Worm (Caenorhabditis elegans) whole organism, late embryonic: ENCODE measurements around the gene R03G8.6.

ENCODE experiments used
- C08G9.2 ChIP-seq: sonication (generic microtip); optimal IDR thresholded peaks from 2 replicates; lab custom pipeline; 2016; ENCODE audit warnings: mild to moderate bottlenecking, missing genetic modification characterization, moderate library complexity, missing compliant biosample characterization
- C38D4.7 ChIP-seq: fragments of 200-800 bp; sonication (Bioruptor generic); optimal IDR thresholded peaks from 2 replicates; lab custom pipeline; 2018; ENCODE audit warnings: mild to moderate bottlenecking, missing genetic modification characterization, moderate library complexity, missing compliant biosample characterization
- F13H6.1 ChIP-seq: sonication (generic microtip); optimal IDR thresholded peaks from 2 replicates; lab custom pipeline; 2016; ENCODE audit warnings: missing genetic modification characterization, missing compliant biosample characterization
- Y22D7AL.16 ChIP-seq: sonication (generic microtip); optimal IDR thresholded peaks from 2 replicates; lab custom pipeline; 2016; ENCODE audit warnings: missing genetic modification characterization, missing compliant biosample characterization
- ama-1 ChIP-seq: fragments of 150-350 bp; optimal IDR thresholded peaks from 2 replicates; lab custom pipeline; 2014
- ceh-2 ChIP-seq: sonication (generic microtip); optimal IDR thresholded peaks from 2 replicates; lab custom pipeline; 2016; ENCODE audit warnings: missing genotype, missing genetic modification characterization, missing compliant biosample characterization
- ceh-22 ChIP-seq: sonication (generic microtip); optimal IDR thresholded peaks from 2 replicates; lab custom pipeline; 2017; ENCODE audit warnings: missing biosample characterization, missing genetic modification characterization
- ceh-24 ChIP-seq: sonication (generic microtip); optimal IDR thresholded peaks from 2 replicates; lab custom pipeline; 2016; ENCODE audit warnings: mild to moderate bottlenecking, missing genetic modification characterization, missing compliant biosample characterization
- ceh-30 ChIP-seq: fragments of 150-350 bp; optimal IDR thresholded peaks from 2 replicates; lab custom pipeline; 2014; ENCODE audit warnings: missing biosample characterization, missing genetic modification characterization
- ceh-31 ChIP-seq: sonication (generic microtip); optimal IDR thresholded peaks from 2 replicates; lab custom pipeline; 2016; ENCODE audit warnings: missing genetic modification characterization, missing compliant biosample characterization
- ceh-34 ChIP-seq: sonication (generic microtip); optimal IDR thresholded peaks from 2 replicates; lab custom pipeline; 2016; ENCODE audit warnings: mild to moderate bottlenecking, missing genetic modification characterization, missing compliant biosample characterization
- ceh-48 ChIP-seq: sonication (generic microtip); optimal IDR thresholded peaks from 2 replicates; lab custom pipeline; 2016; ENCODE audit warnings: missing genetic modification characterization, inconsistent platforms, missing compliant biosample characterization
- dmd-4 ChIP-seq: sonication (generic microtip); optimal IDR thresholded peaks from 2 replicates; lab custom pipeline; 2016; ENCODE audit warnings: borderline replicate concordance, missing genetic modification characterization, missing compliant biosample characterization
- dve-1 ChIP-seq: sonication (generic microtip); optimal IDR thresholded peaks from 2 replicates; lab custom pipeline; 2017; ENCODE audit warnings: antibody characterized with exemption, mild to moderate bottlenecking, missing genetic modification characterization, missing compliant biosample characterization
- elt-2 ChIP-seq: sonication (generic microtip); optimal IDR thresholded peaks from 2 replicates; lab custom pipeline; 2016; ENCODE audit warnings: missing genetic modification reagents, missing genetic modification characterization, missing compliant biosample characterization
- elt-4 ChIP-seq: sonication (generic microtip); optimal IDR thresholded peaks from 2 replicates; lab custom pipeline; 2016; ENCODE audit warnings: missing genetic modification characterization, missing compliant biosample characterization
- ets-4 ChIP-seq: sonication (generic microtip); optimal IDR thresholded peaks from 2 replicates; lab custom pipeline; 2016; ENCODE audit warnings: missing genetic modification characterization, missing compliant biosample characterization
- eyg-1 ChIP-seq: sonication (generic microtip); optimal IDR thresholded peaks from 2 replicates; lab custom pipeline; 2016; ENCODE audit warnings: missing genotype, missing genetic modification characterization, missing compliant biosample characterization
- fax-1 ChIP-seq: sonication (generic microtip); optimal IDR thresholded peaks from 2 replicates; lab custom pipeline; 2016; ENCODE audit warnings: missing genotype, missing genetic modification characterization, missing compliant biosample characterization
- gmeb-2 ChIP-seq: sonication (generic microtip); optimal IDR thresholded peaks from 2 replicates; lab custom pipeline; 2016; ENCODE audit warnings: missing genetic modification characterization, inconsistent platforms, missing compliant biosample characterization
- hlh-6 ChIP-seq: sonication (generic microtip); optimal IDR thresholded peaks from 2 replicates; lab custom pipeline; 2016; ENCODE audit warnings: missing genotype, missing genetic modification characterization, missing compliant biosample characterization
- hlh-8 ChIP-seq: sonication (generic microtip); optimal IDR thresholded peaks from 2 replicates; lab custom pipeline; 2016; ENCODE audit warnings: missing genotype, missing genetic modification characterization, missing compliant biosample characterization
- lin-11 ChIP-seq: fragments of 200-800 bp; sonication (Bioruptor generic); optimal IDR thresholded peaks from 2 replicates; lab custom pipeline; 2018; ENCODE audit warnings: mild to moderate bottlenecking, missing genetic modification characterization, missing compliant biosample characterization
- mec-3 ChIP-seq: sonication (generic microtip); optimal IDR thresholded peaks from 2 replicates; lab custom pipeline; 2016; ENCODE audit warnings: borderline replicate concordance, missing genetic modification characterization, missing compliant biosample characterization
- nfya-1 ChIP-seq: sonication (generic microtip); optimal IDR thresholded peaks from 2 replicates; lab custom pipeline; 2017; ENCODE audit warnings: missing genetic modification characterization, mild to moderate bottlenecking, missing compliant biosample characterization, antibody characterized with exemption, moderate library complexity
- nhr-232 ChIP-seq: sonication (generic microtip); optimal IDR thresholded peaks from 2 replicates; lab custom pipeline; 2016; ENCODE audit warnings: missing genetic modification characterization, missing compliant biosample characterization
- pag-3 ChIP-seq: sonication (generic microtip); optimal IDR thresholded peaks from 2 replicates; lab custom pipeline; 2016; ENCODE audit warnings: missing compliant biosample characterization, missing genetic modification characterization, borderline replicate concordance
- pat-9 ChIP-seq: fragments of 200-800 bp; sonication (Bioruptor generic); optimal IDR thresholded peaks from 2 replicates; lab custom pipeline; 2018; ENCODE audit warnings: mild to moderate bottlenecking, missing genetic modification characterization, moderate library complexity, missing compliant biosample characterization
- pax-1 ChIP-seq: fragments of 150-350 bp; optimal IDR thresholded peaks from 2 replicates; lab custom pipeline; 2014; ENCODE audit warnings: missing biosample characterization, missing genetic modification characterization
- pha-2 ChIP-seq: sonication (generic microtip); optimal IDR thresholded peaks from 2 replicates; lab custom pipeline; 2017; ENCODE audit warnings: mild to moderate bottlenecking, missing genetic modification characterization, missing compliant biosample characterization
- pqm-1 ChIP-seq: sonication (generic microtip); optimal IDR thresholded peaks from 2 replicates; lab custom pipeline; 2016; ENCODE audit warnings: missing genetic modification characterization, missing compliant biosample characterization
- pros-1 ChIP-seq: fragments of 150-350 bp; optimal IDR thresholded peaks from 2 replicates; lab custom pipeline; 2014; ENCODE audit warnings: missing biosample characterization, missing genetic modification reagents, missing genetic modification characterization
- ref-2 ChIP-seq: sonication (generic microtip); optimal IDR thresholded peaks from 2 replicates; lab custom pipeline; 2016; ENCODE audit warnings: missing genetic modification characterization, missing compliant biosample characterization
- rnt-1 ChIP-seq: sonication (generic microtip); optimal IDR thresholded peaks from 2 replicates; lab custom pipeline; 2016; ENCODE audit warnings: missing genetic modification characterization, missing compliant biosample characterization
- sdc-2 ChIP-seq: sonication (generic microtip); optimal IDR thresholded peaks from 2 replicates; lab custom pipeline; 2016; ENCODE audit warnings: missing genotype, missing genetic modification characterization, missing compliant biosample characterization
- sox-2 ChIP-seq: fragments of 200-800 bp; sonication (Bioruptor generic); IDR thresholded peaks from 2 replicates; pipeline ENCODE4 v1.3.6; 2022; ENCODE audit warnings: missing genetic modification reagents, missing genetic modification characterization, missing compliant biosample characterization
- sox-4 ChIP-seq: sonication (generic microtip); optimal IDR thresholded peaks from 2 replicates; lab custom pipeline; 2017; ENCODE audit warnings: mild to moderate bottlenecking, missing genetic modification characterization, inconsistent platforms, missing compliant biosample characterization
- tbx-7 ChIP-seq: sonication (generic microtip); optimal IDR thresholded peaks from 2 replicates; lab custom pipeline; 2016; ENCODE audit warnings: missing genotype, missing genetic modification characterization, missing compliant biosample characterization
- ttx-3 ChIP-seq: sonication (generic microtip); optimal IDR thresholded peaks from 2 replicates; lab custom pipeline; 2016; ENCODE audit warnings: missing genetic modification reagents, missing genetic modification characterization, missing compliant biosample characterization
- unc-3 ChIP-seq, 2 experiments: fragments of 200-800 bp in 1 of 2; sonication (Bioruptor generic) in 1 of 2; sonication (generic microtip) in 1 of 2; conservative IDR thresholded peaks in 1 of 2; optimal IDR thresholded peaks in 1 of 2; 2 replicates each; pipeline versions ENCODE4 v1.3.6 to Lab custom; 2016 to 2022; ENCODE audit warnings: missing compliant biosample characterization in 2 of 2, missing genetic modification characterization in 2 of 2, missing genetic modification reagents in 1 of 2
- unc-55 ChIP-seq: sonication (generic microtip); optimal IDR thresholded peaks from 2 replicates; lab custom pipeline; 2017; ENCODE audit warnings: missing biosample characterization, missing genetic modification reagents, missing genetic modification characterization
- unc-86 ChIP-seq: sonication (generic microtip); optimal IDR thresholded peaks from 2 replicates; lab custom pipeline; 2016; ENCODE audit warnings: missing genetic modification characterization, missing compliant biosample characterization
- zip-5 ChIP-seq: sonication (generic microtip); optimal IDR thresholded peaks from 2 replicates; lab custom pipeline; 2016; ENCODE audit warnings: missing genetic modification characterization, missing compliant biosample characterization
- ztf-16 ChIP-seq: sonication (generic microtip); optimal IDR thresholded peaks from 2 replicates; lab custom pipeline; 2017; ENCODE audit warnings: missing genetic modification characterization, missing compliant biosample characterization

R03G8.6 gene

ce11 chrX:13129949-13130348 lies 29.6 kb upstream of the R03G8.6 start, which contains the start of gene spin-3:
Gene spin-3, plus strand, starts transcription at chrX:13130249.
- TF ChIP-seq lin-11 (tag; lab: Kevin White, UChicago) (no peak), unc-55 (GFP tag; lab: Kevin White, UChicago) (no peak), rnt-1 (tag; lab: Kevin White, UChicago) (no peak), pha-2 (tag; lab: Kevin White, UChicago) (no peak), ceh-2 (tag; lab: Kevin White, UChicago) (no peak), ref-2 (no peak), ceh-34 (tag; lab: Kevin White, UChicago) (no peak), sox-4 (tag; lab: Kevin White, UChicago) (no peak), zip-5 (no peak), ceh-48 (tag; lab: Kevin White, UChicago) (no peak), pqm-1 (tag; lab: Kevin White, UChicago) (no peak), sox-2 (GFP tag; lab: Robert Waterston, UW) (no peak), elt-4 (tag; lab: Kevin White, UChicago) (no peak), pag-3 (tag; lab: Kevin White, UChicago) (no peak), gmeb-2 (tag; lab: Kevin White, UChicago) (no peak), Y22D7AL.16 (no peak), dmd-4 (no peak), hlh-6 (tag; lab: Kevin White, UChicago) (no peak)

- no peak for TF ChIP-seq eyg-1
- TF ChIP-seq fax-1 (tag; lab: Kevin White, UChicago): no peak
- no peak for TF ChIP-seq unc-55 (GFP tag; lab: Kevin White, UChicago)
Observed at ce11 chrX:13126420-13126819, 26.1 kb upstream of the R03G8.6 start, which contains the start of gene F17H10.4. Gene F17H10.4, minus strand, starts transcription at chrX:13126520.

- no peak for TF ChIP-seq sox-2 (GFP tag; lab: Robert Waterston, UW)
- TF ChIP-seq hlh-8 (tag; lab: Kevin White, UChicago): no peak
- TF ChIP-seq dve-1 (tag; lab: Kevin White, UChicago): no peak
- no peak for TF ChIP-seq gmeb-2 (tag; lab: Kevin White, UChicago)
- TF ChIP-seq elt-2 (tag; lab: Kevin White, UChicago): no peak
- no peak for TF ChIP-seq pros-1 (tag; lab: Kevin White, UChicago)
- no peak for TF ChIP-seq ceh-22 (tag; lab: Kevin White, UChicago)
- TF ChIP-seq ceh-30: no peak
- no peak for TF ChIP-seq C08G9.2 (tag; lab: Kevin White, UChicago)
- no peak for TF ChIP-seq eyg-1
- no peak for TF ChIP-seq unc-3 (GFP tag; conservative IDR thresholded peaks at IDR 0.05; lab: Robert Waterston, UW)
- TF ChIP-seq unc-3 (tag; optimal IDR thresholded peaks at IDR 0.05; lab: Kevin White, UChicago): no peak
- no peak for TF ChIP-seq ama-1 (lab: Kevin White, UChicago)
- no peak for TF ChIP-seq ets-4 (tag; lab: Kevin White, UChicago)
- TF ChIP-seq C38D4.7: no peak
- no peak for TF ChIP-seq pag-3 (tag; lab: Kevin White, UChicago)
- TF ChIP-seq F13H6.1 (tag; lab: Kevin White, UChicago): no peak
- TF ChIP-seq ceh-2 (tag; lab: Kevin White, UChicago): no peak
Observed at ce11 chrX:13122191-13122590, 21.9 kb upstream of the R03G8.6 start, which contains the start of gene snx-17. Gene snx-17, minus strand, starts transcription at chrX:13122291.

- peak; percentile 97 for TF ChIP-seq unc-3 (GFP tag; conservative IDR thresholded peaks at IDR 0.05; lab: Robert Waterston, UW)
- peak; percentile 62 for TF ChIP-seq unc-3 (tag; optimal IDR thresholded peaks at IDR 0.05; lab: Kevin White, UChicago)
- peak; percentile 84 for TF ChIP-seq F13H6.1 (tag; lab: Kevin White, UChicago)
- peak; percentile 87 for TF ChIP-seq Y22D7AL.16
- no peak for TF ChIP-seq mec-3 (tag; lab: Kevin White, UChicago)
- peak; percentile 93 for TF ChIP-seq sox-2 (GFP tag; lab: Robert Waterston, UW)
- TF ChIP-seq nfya-1 (tag; lab: Kevin White, UChicago): peak; percentile 71
- TF ChIP-seq unc-86: peak; percentile 92
- peak; percentile 66 for TF ChIP-seq ref-2
- TF ChIP-seq pat-9 (tag; lab: Kevin White, UChicago): peak; percentile 96
- peak; percentile 87 for TF ChIP-seq ztf-16 (tag; lab: Kevin White, UChicago)
- TF ChIP-seq sdc-2 (tag; lab: Kevin White, UChicago): peak; percentile 93
- peak; percentile 49 for TF ChIP-seq rnt-1 (tag; lab: Kevin White, UChicago)
- TF ChIP-seq eyg-1: peak; percentile 79
- peak; percentile 92 for TF ChIP-seq lin-11 (tag; lab: Kevin White, UChicago)
- TF ChIP-seq tbx-7 (tag; lab: Kevin White, UChicago): peak; percentile 7
- peak; percentile 86 for TF ChIP-seq ceh-24 (tag; lab: Kevin White, UChicago)
- peak; percentile 95 for TF ChIP-seq nhr-232 (tag; lab: Kevin White, UChicago)
- peak; percentile 86 for TF ChIP-seq ceh-31 (tag; lab: Kevin White, UChicago)
- TF ChIP-seq pqm-1 (tag; lab: Kevin White, UChicago): peak; percentile 43
- no peak for TF ChIP-seq pax-1 (tag; lab: Kevin White, UChicago)
- TF ChIP-seq ama-1 (lab: Kevin White, UChicago): no peak
- TF ChIP-seq zip-5: peak; percentile 52
- peak; percentile 37 for TF ChIP-seq pros-1 (tag; lab: Kevin White, UChicago)
- peak; percentile 97 for TF ChIP-seq elt-2 (tag; lab: Kevin White, UChicago)
- peak; percentile 97 for TF ChIP-seq sox-4 (tag; lab: Kevin White, UChicago)
- peak; percentile 93 for TF ChIP-seq ttx-3 (tag; lab: Kevin White, UChicago)
Observed at ce11 chrX:13121104-13121503, 20.8 kb upstream of the R03G8.6 start.
